Worm (Caenorhabditis elegans) whole organism, L4 larva: ENCODE results near the gene ZK285.2.

Experiments
- D1046.2 ChIP-seq: fragments of 200-800 bp; sonication (Bioruptor generic); IDR thresholded peaks from 2 replicates; pipeline ENCODE4 v1.3.6; 2022; ENCODE audit warnings: missing genetic modification characterization, missing compliant biosample characterization
- F26F4.8 ChIP-seq: fragments of 200-800 bp; sonication (Bioruptor generic); conservative IDR thresholded peaks from 2 replicates; pipeline ENCODE4 v1.3.6; 2022; ENCODE audit warnings: missing genetic modification characterization, missing compliant biosample characterization
- F37D6.2 ChIP-seq: sonication (generic microtip); optimal IDR thresholded peaks from 2 replicates; lab custom pipeline; 2016; ENCODE audit warnings: mild to moderate bottlenecking, missing genetic modification characterization, missing compliant biosample characterization
- F49E8.2 ChIP-seq: sonication (generic microtip); optimal IDR thresholded peaks from 2 replicates; lab custom pipeline; 2016; ENCODE audit warnings: missing compliant biosample characterization, mild to moderate bottlenecking, missing genetic modification characterization, borderline replicate concordance
- T26A8.4 ChIP-seq: fragments of 200-800 bp; sonication (Bioruptor generic); IDR thresholded peaks from 2 replicates; pipeline ENCODE4 v1.3.6; 2022; ENCODE audit warnings: missing genetic modification characterization, missing compliant biosample characterization
- Y105C5A.15 ChIP-seq: fragments of 200-800 bp; sonication (Bioruptor generic); IDR thresholded peaks from 2 replicates; pipeline ENCODE4 v1.3.6; 2022; ENCODE audit warnings: missing genetic modification characterization, missing compliant biosample characterization
- aha-1 ChIP-seq: fragments of 150-350 bp; peaks from one replicate; lab custom pipeline; 2014; ENCODE audit warnings: missing biosample characterization, missing genetic modification characterization
- ama-1 ChIP-seq: fragments of 150-350 bp; optimal IDR thresholded peaks from 2 replicates; lab custom pipeline; 2014; ENCODE audit warnings: inconsistent platforms, mixed read lengths
- ceh-20 ChIP-seq: fragments of 200-800 bp; sonication (Bioruptor generic); IDR thresholded peaks from 2 replicates; pipeline ENCODE4 v1.3.6; 2022; ENCODE audit warnings: missing genetic modification reagents, missing genetic modification characterization, missing compliant biosample characterization
- ceh-44 ChIP-seq: fragments of 200-800 bp; sonication (Bioruptor generic); IDR thresholded peaks from 2 replicates; pipeline ENCODE4 v1.3.6; 2022; ENCODE audit warnings: missing genetic modification reagents, missing genetic modification characterization, missing compliant biosample characterization
- ceh-82 ChIP-seq: sonication (generic microtip); optimal IDR thresholded peaks from 2 replicates; lab custom pipeline; 2017; ENCODE audit warnings: missing biosample characterization, missing genetic modification characterization
- cey-2 ChIP-seq: sonication (generic microtip); optimal IDR thresholded peaks from 3 replicates; lab custom pipeline; 2017; ENCODE audit warnings: missing genetic modification characterization, mild to moderate bottlenecking, missing compliant biosample characterization, antibody characterized with exemption, borderline replicate concordance; ENCODE audit not compliant: insufficient read depth
- daf-16 ChIP-seq, 3 experiments: sonication (generic microtip); optimal IDR thresholded peaks; 2 replicates each; lab custom pipeline; 2016 to 2017; ENCODE audit warnings: missing genetic modification characterization in 3 of 3, missing genetic modification reagents in 3 of 3, mild to moderate bottlenecking in 2 of 3, missing compliant biosample characterization in 2 of 3, missing biosample characterization in 1 of 3, moderate library complexity in 1 of 3
- dmd-6 ChIP-seq: fragments of 200-800 bp; sonication (Bioruptor generic); IDR thresholded peaks from 2 replicates; pipeline ENCODE4 v1.3.6; 2022; ENCODE audit warnings: missing genetic modification reagents, missing genetic modification characterization, missing compliant biosample characterization
- dve-1 ChIP-seq: sonication (generic microtip); optimal IDR thresholded peaks from 2 replicates; lab custom pipeline; 2017; ENCODE audit warnings: antibody characterized with exemption, mild to moderate bottlenecking, missing genetic modification characterization, missing compliant biosample characterization; ENCODE audit not compliant: insufficient read depth
- fos-1 ChIP-seq: fragments of 150-350 bp; optimal IDR thresholded peaks from 2 replicates; lab custom pipeline; 2014; ENCODE audit warnings: missing biosample characterization, missing genetic modification characterization
- gei-8 ChIP-seq: fragments of 200-800 bp; sonication (Bioruptor generic); optimal IDR thresholded peaks from 2 replicates; lab custom pipeline; 2018; ENCODE audit warnings: mild to moderate bottlenecking, missing genetic modification characterization, missing compliant biosample characterization
- hif-1 ChIP-seq, 2 experiments: sonication (generic microtip); optimal IDR thresholded peaks; 2 replicates each; lab custom pipeline; 2016 to 2017; ENCODE audit warnings: missing compliant biosample characterization in 2 of 2, missing genetic modification characterization in 2 of 2, missing genetic modification reagents in 2 of 2, missing genotype in 2 of 2, mild to moderate bottlenecking in 1 of 2
- hlh-11 ChIP-seq: fragments of 200-800 bp; sonication (Bioruptor generic); optimal IDR thresholded peaks from 2 replicates; lab custom pipeline; 2018; ENCODE audit warnings: mild to moderate bottlenecking, missing genetic modification characterization, missing compliant biosample characterization
- jun-1 ChIP-seq: fragments of 150-350 bp; optimal IDR thresholded peaks from 2 replicates; lab custom pipeline; 2014; ENCODE audit warnings: missing biosample characterization, missing genetic modification reagents, missing genetic modification characterization
- lsy-2 ChIP-seq, 2 experiments: fragments of 150-350 bp in 1 of 2; sonication (generic microtip) in 1 of 2; optimal IDR thresholded peaks; 2 replicates each; lab custom pipeline; 2014 to 2017; ENCODE audit warnings: missing biosample characterization in 2 of 2, missing genetic modification characterization in 2 of 2
- madf-9 ChIP-seq: fragments of 200-800 bp; sonication (Bioruptor generic); conservative IDR thresholded peaks from 2 replicates; pipeline ENCODE4 v1.3.6; 2022; ENCODE audit warnings: missing genetic modification reagents, missing genetic modification characterization, missing compliant biosample characterization
- mes-2 ChIP-seq: sonication (generic microtip); optimal IDR thresholded peaks from 2 replicates; lab custom pipeline; 2016; ENCODE audit warnings: missing genotype, mild to moderate bottlenecking, missing genetic modification characterization, missing compliant biosample characterization; ENCODE audit not compliant: poor library complexity, severe bottlenecking
- mxl-2 ChIP-seq: fragments of 200-800 bp; sonication (Bioruptor generic); conservative IDR thresholded peaks from 2 replicates; pipeline ENCODE4 v1.3.6; 2022; ENCODE audit warnings: missing genetic modification reagents, missing genetic modification characterization, missing compliant biosample characterization
- nhr-237 ChIP-seq: sonication (generic microtip); optimal IDR thresholded peaks from 2 replicates; lab custom pipeline; 2017; ENCODE audit warnings: missing biosample characterization, missing genetic modification characterization
- nhr-25 ChIP-seq: sonication (generic microtip); optimal IDR thresholded peaks from 2 replicates; lab custom pipeline; 2017; ENCODE audit warnings: missing genetic modification characterization, mild to moderate bottlenecking, missing compliant biosample characterization, antibody characterized with exemption, moderate library complexity, borderline replicate concordance; ENCODE audit not compliant: insufficient read depth
- nhr-28 ChIP-seq: fragments of 150-350 bp; optimal IDR thresholded peaks from 2 replicates; lab custom pipeline; 2014; ENCODE audit warnings: missing biosample characterization, missing genetic modification characterization
- nhr-48 ChIP-seq: sonication (generic microtip); optimal IDR thresholded peaks from 2 replicates; lab custom pipeline; 2016; ENCODE audit warnings: mild to moderate bottlenecking, missing genetic modification characterization, missing compliant biosample characterization
- nhr-76 ChIP-seq: fragments of 150-350 bp; optimal IDR thresholded peaks from 2 replicates; lab custom pipeline; 2014; ENCODE audit warnings: missing biosample characterization, missing genetic modification characterization
- php-3 ChIP-seq: fragments of 200-800 bp; sonication (Bioruptor generic); IDR thresholded peaks from 2 replicates; pipeline ENCODE4 v1.3.6; 2022; ENCODE audit warnings: missing genetic modification reagents, missing genetic modification characterization, missing compliant biosample characterization
- pqm-1 ChIP-seq: sonication (generic microtip); optimal IDR thresholded peaks from 2 replicates; lab custom pipeline; 2017; ENCODE audit warnings: missing biosample characterization, missing genetic modification characterization
- rbr-2 ChIP-seq: sonication (generic microtip); optimal IDR thresholded peaks from 2 replicates; lab custom pipeline; 2016; ENCODE audit warnings: missing genotype, missing genetic modification characterization, missing compliant biosample characterization
- saeg-2 ChIP-seq: fragments of 200-800 bp; sonication (Bioruptor generic); IDR thresholded peaks from 2 replicates; pipeline ENCODE4 v1.3.6; 2022; ENCODE audit warnings: missing genetic modification reagents, missing genetic modification characterization, missing compliant biosample characterization
- set-16 ChIP-seq: fragments of 200-800 bp; sonication (Bioruptor generic); IDR thresholded peaks from 2 replicates; pipeline ENCODE4 v1.3.6; 2022; ENCODE audit warnings: missing genetic modification reagents, missing genetic modification characterization, missing compliant biosample characterization
- snpc-1.2 ChIP-seq: fragments of 200-800 bp; sonication (Bioruptor generic); IDR thresholded peaks from 2 replicates; pipeline ENCODE4 v1.3.6; 2022; ENCODE audit warnings: missing genetic modification reagents, missing genetic modification characterization, missing compliant biosample characterization
- unc-62 ChIP-seq, 3 experiments: fragments of 150-350 bp in 1 of 3; sonication (generic microtip); optimal IDR thresholded peaks in 2 of 3; peaks in 1 of 3; 1 replicate in 1 of 3; 2 replicates in 2 of 3; lab custom pipeline; 2014 to 2017; ENCODE audit warnings: missing biosample characterization in 3 of 3, missing genetic modification characterization in 3 of 3, missing genetic modification reagents in 3 of 3, missing genotype in 1 of 3
- zag-1 ChIP-seq: fragments of 150-350 bp; optimal IDR thresholded peaks from 2 replicates; lab custom pipeline; 2014; ENCODE audit warnings: missing biosample characterization, missing genetic modification characterization
- zip-11 ChIP-seq: fragments of 200-800 bp; sonication (Bioruptor generic); IDR thresholded peaks from 2 replicates; pipeline ENCODE4 v1.3.6; 2022; ENCODE audit warnings: missing genetic modification characterization, missing compliant biosample characterization

The ZK285.2 gene

ce11 chrV:16075250-16075709 is 28.6 kb downstream of the ZK285.2 start, which contains the start of the genes F14H3.12 and srj-29 (continued):
- peak; percentile 49 for TF ChIP-seq hlh-11 (tag; lab: Kevin White, UChicago)

ce11 chrV:16080039-16080438 is 33.4 kb downstream of the ZK285.2 start:
- no peak for TF ChIP-seq snpc-1.2
- TF ChIP-seq nhr-48 (tag; lab: Kevin White, UChicago): peak; percentile 14
- no peak for TF ChIP-seq saeg-2
- no peak for TF ChIP-seq F37D6.2 (tag; lab: Kevin White, UChicago)
- TF ChIP-seq jun-1 (tag; lab: Kevin White, UChicago): no peak
- peak; percentile 76 for TF ChIP-seq dmd-6
- TF ChIP-seq Y105C5A.15 (GFP tag; lab: Robert Waterston, UW): no peak
- no peak for TF ChIP-seq hif-1 (tag; optimal IDR thresholded peaks at IDR 0.05; lab: Kevin White, UChicago)
- no peak for TF ChIP-seq rbr-2
- no peak for TF ChIP-seq ama-1 (lab: Kevin White, UChicago)
- no peak for TF ChIP-seq ceh-20 (GFP tag; lab: Robert Waterston, UW)
- TF ChIP-seq dve-1 (tag; lab: Kevin White, UChicago): peak; percentile 41
- TF ChIP-seq nhr-28 (tag; lab: Kevin White, UChicago): peak; percentile 84
- no peak for TF ChIP-seq zip-11
- TF ChIP-seq D1046.2 (GFP tag; lab: Robert Waterston, UW): no peak
- peak; percentile 68; the same call in 1 of the 2 replicates for TF ChIP-seq php-3 (GFP tag; lab: Robert Waterston, UW)
- no peak for TF ChIP-seq mxl-2 (GFP tag; lab: Robert Waterston, UW)
- TF ChIP-seq madf-9: no peak
- no peak for TF ChIP-seq mes-2 (tag; lab: Kevin White, UChicago)
- no peak for TF ChIP-seq nhr-76
- no peak for TF ChIP-seq zag-1
- no peak for TF ChIP-seq lsy-2 (tag; optimal IDR thresholded peaks at IDR 0.05; lab: Kevin White, UChicago)
- no peak for TF ChIP-seq T26A8.4 (GFP tag; lab: Robert Waterston, UW)
- TF ChIP-seq pqm-1 (tag; lab: Kevin White, UChicago): peak; percentile 74
- peak in 1 of 2 experiments; percentile 0 for TF ChIP-seq unc-62 (GFP tag; optimal IDR thresholded peaks at IDR 0.05 in 1 of 2; lab: Kevin White, UChicago)
- TF ChIP-seq unc-62 (tag; optimal IDR thresholded peaks at IDR 0.05; lab: Kevin White, UChicago): no peak
- TF ChIP-seq nhr-237 (tag; lab: Kevin White, UChicago): no peak
- TF ChIP-seq gei-8 (GFP tag; lab: Kevin White, UChicago): no peak
- TF ChIP-seq aha-1: no peak
- no peak for TF ChIP-seq set-16 (GFP tag; lab: Robert Waterston, UW)
- no peak for TF ChIP-seq fos-1 (tag; lab: Kevin White, UChicago)
- TF ChIP-seq F26F4.8: no peak
- no peak for TF ChIP-seq cey-2 (tag; lab: Kevin White, UChicago)
- TF ChIP-seq F49E8.2 (tag; lab: Kevin White, UChicago): no peak
- TF ChIP-seq ceh-44 (GFP tag; lab: Robert Waterston, UW): no peak
- TF ChIP-seq daf-16 (GFP tag; optimal IDR thresholded peaks at IDR 0.05; lab: Kevin White, UChicago): no peak
- TF ChIP-seq daf-16 (tag; optimal IDR thresholded peaks at IDR 0.05; lab: Kevin White, UChicago): peak; percentile 42
- TF ChIP-seq ceh-82 (tag; lab: Kevin White, UChicago): no peak
- TF ChIP-seq nhr-25 (tag; lab: Kevin White, UChicago): no peak
- no peak for TF ChIP-seq hlh-11 (tag; lab: Kevin White, UChicago)
